ENCODE assay signal across 1 fruit fly cellular context in genomic region chr3L:14049620-14050253, dm6.
TF ChIP-seq lines count a peak whose summit lies in the region.

Neurl4 (minus strand) TSS chr3L:14049892.

TF ChIP-seq in whole organism, embryonic, 481 proteins besides CTCF, POLR2A, EP300 and RAD21 (continued from another document):
- TF ChIP-seq onecut (GFP tag; IDR thresholded peaks at IDR 0.05; lab: Robert Waterston, UW) (peak; percentile 54), D (optimal IDR thresholded peaks at IDR 0.05; lab: Kevin White, UChicago) (peak; percentile 11), D (GFP tag; optimal IDR thresholded peaks at IDR 0.05; lab: Kevin White, UChicago) (no peak), Side (GFP tag; optimal IDR thresholded peaks at IDR 0.05; lab: Kevin White, UChicago) (peak; percentile 23), ssp (GFP tag; IDR thresholded peaks at IDR 0.05; lab: Robert Waterston, UW) (peak; percentile 50), fd96Cb (tag; optimal IDR thresholded peaks at IDR 0.05; lab: Kevin White, UChicago) (peak; percentile 47), CG17568 (GFP tag; optimal IDR thresholded peaks at IDR 0.05; lab: Kevin White, UChicago) (no peak), CG32532 (GFP tag; IDR thresholded peaks at IDR 0.05; lab: Robert Waterston, UW) (peak; percentile 57; the same call in 1 of the 2 replicates)
